Worm (Caenorhabditis elegans): ENCODE measurements around the gene C14C11.7.

Gene C14C11.7

ce11 chrV:5677947-5678346 lies 12.1 kb upstream of the C14C11.7 start:
- TF ChIP-seq pqm-1 (tag; optimal IDR thresholded peaks at IDR 0.05) (no peak), aha-1 (tag) (peak; percentile 93)

- TF ChIP-seq set-16 (GFP tag; IDR thresholded peaks at IDR 0.05) (no peak), lin-1 (GFP tag; IDR thresholded peaks at IDR 0.05) (no peak), F37D6.2 (tag; optimal IDR thresholded peaks at IDR 0.05) (no peak), lin-15B (tag; optimal IDR thresholded peaks at IDR 0.05) (no peak), tag-97 (GFP tag; IDR thresholded peaks at IDR 0.05) (no peak), sdz-12 (GFP tag; optimal IDR thresholded peaks at IDR 0.05) (no peak), lin-39 (tag; optimal IDR thresholded peaks at IDR 0.05) (no peak), unc-39 (tag; optimal IDR thresholded peaks at IDR 0.05) (no peak), nhr-42 (GFP tag; IDR thresholded peaks at IDR 0.05) (no peak), mep-1 (tag; optimal IDR thresholded peaks at IDR 0.05) (no peak), nhr-77 (tag; optimal IDR thresholded peaks at IDR 0.05) (no peak), lin-38 (GFP tag; IDR thresholded peaks at IDR 0.05) (no peak), snpc-1.2 (GFP tag; IDR thresholded peaks at IDR 0.05) (no peak), Y5F2A.4 (GFP tag; optimal IDR thresholded peaks at IDR 0.05) (no peak), lin-29 (GFP tag; IDR thresholded peaks at IDR 0.05) (no peak), Y48G9A.11 (GFP tag; IDR thresholded peaks at IDR 0.05) (no peak), pqm-1 (tag; optimal IDR thresholded peaks at IDR 0.05) (no peak), mdt-29 (GFP tag; IDR thresholded peaks at IDR 0.05) (no peak), egl-43 (GFP tag; IDR thresholded peaks at IDR 0.05) (no peak), nhr-25 (tag; optimal IDR thresholded peaks at IDR 0.05; ENCODE audit: borderline replicate concordance, insufficient read depth) (no peak)
These were observed 10.1 kb upstream of the C14C11.7 start, which contains the start of gene pqn-13 for ce11 chrV:5676011-5676410. pqn-13 (minus strand) TSS chrV:5676111.

ce11 chrV:5672270-5672669 lies 6.4 kb upstream of the C14C11.7 start:
- TF ChIP-seq mep-1 (tag; optimal IDR thresholded peaks at IDR 0.05) (no peak), aha-1 (tag) (no peak), nhr-42 (GFP tag; IDR thresholded peaks at IDR 0.05) (no peak), mdt-29 (GFP tag; IDR thresholded peaks at IDR 0.05) (no peak), madf-9 (GFP tag; conservative IDR thresholded peaks at IDR 0.05) (no peak), Y105C5A.15 (GFP tag; IDR thresholded peaks at IDR 0.05) (no peak), lin-29 (GFP tag; IDR thresholded peaks at IDR 0.05) (no peak)

ce11 chrV:5668968-5669367 lies 3.1 kb upstream of the C14C11.7 start:
- TF ChIP-seq pha-4 (GFP tag; IDR thresholded peaks at IDR 0.05): no peak
- no peak for TF ChIP-seq pha-4 (tag; optimal IDR thresholded peaks at IDR 0.05)
- TF ChIP-seq unc-62 (GFP tag; optimal IDR thresholded peaks at IDR 0.05 in 1 of 2): peak in 1 of 2 experiments; percentile 55
- no peak for TF ChIP-seq unc-62 (tag; optimal IDR thresholded peaks at IDR 0.05)
- no peak for TF ChIP-seq tra-1 (GFP tag; IDR thresholded peaks at IDR 0.05)
- TF ChIP-seq ceh-28 (tag; optimal IDR thresholded peaks at IDR 0.05): no peak
- no peak for TF ChIP-seq aly-2 (tag; optimal IDR thresholded peaks at IDR 0.05)
- no peak for TF ChIP-seq ceh-82 (tag; optimal IDR thresholded peaks at IDR 0.05)

ce11 chrV:5667337-5667736 lies 1.5 kb upstream of the C14C11.7 start:
- peak; percentile 43 for TF ChIP-seq unc-130 (GFP tag; optimal IDR thresholded peaks at IDR 0.05)
- peak; percentile 86 for TF ChIP-seq php-3 (GFP tag; IDR thresholded peaks at IDR 0.05)
- TF ChIP-seq mes-2 (tag; optimal IDR thresholded peaks at IDR 0.05; ENCODE audit: poor library complexity, severe bottlenecking): peak; percentile 70
- TF ChIP-seq dve-1 (tag; optimal IDR thresholded peaks at IDR 0.05; ENCODE audit: insufficient read depth): no peak
- no peak for TF ChIP-seq zfp-2 (tag; optimal IDR thresholded peaks at IDR 0.05)
- peak; percentile 63 for TF ChIP-seq sdz-12 (GFP tag; optimal IDR thresholded peaks at IDR 0.05)
- TF ChIP-seq nhr-6 (tag; optimal IDR thresholded peaks at IDR 0.05): no peak
- no peak for TF ChIP-seq snpc-4 (tag; optimal IDR thresholded peaks at IDR 0.05)
- TF ChIP-seq D1046.2 (GFP tag; IDR thresholded peaks at IDR 0.05): peak; percentile 92
- TF ChIP-seq nhr-42 (GFP tag; IDR thresholded peaks at IDR 0.05): peak; percentile 70
- TF ChIP-seq lin-15B (tag; optimal IDR thresholded peaks at IDR 0.05): no peak
- no peak for TF ChIP-seq lsy-2 (tag; optimal IDR thresholded peaks at IDR 0.05)
- TF ChIP-seq dpl-1 (GFP tag; optimal IDR thresholded peaks at IDR 0.05): no peak
- peak; percentile 84 for TF ChIP-seq dmd-8 (GFP tag; IDR thresholded peaks at IDR 0.05)
- TF ChIP-seq nhr-111 (GFP tag; optimal IDR thresholded peaks at IDR 0.05): peak; percentile 87
- no peak for TF ChIP-seq mxl-3 (GFP tag; optimal IDR thresholded peaks at IDR 0.05)
- TF ChIP-seq lim-7 (GFP tag; IDR thresholded peaks at IDR 0.05): peak; percentile 98
- TF ChIP-seq unc-62 (GFP tag; optimal IDR thresholded peaks at IDR 0.05 in 1 of 2): no peak
- no peak for TF ChIP-seq unc-62 (tag; optimal IDR thresholded peaks at IDR 0.05)
- TF ChIP-seq ceh-20 (GFP tag; IDR thresholded peaks at IDR 0.05): peak; percentile 44; the same call in 1 of the 2 replicates
